Worm (Caenorhabditis elegans) whole organism, young adult: ENCODE results near the gene clec-153.

Experiments used
- B0019.2 ChIP-seq: fragments of 200-800 bp; sonication (Bioruptor generic); conservative IDR thresholded peaks from 2 replicates; pipeline ENCODE4 v1.3.6; 2022; ENCODE audit warnings: missing genetic modification reagents, missing genetic modification characterization, missing compliant biosample characterization
- F39B2.1 ChIP-seq: fragments of 200-800 bp; sonication (Bioruptor generic); IDR thresholded peaks from 2 replicates; pipeline ENCODE4 v1.3.6; 2022; ENCODE audit warnings: missing genetic modification reagents, missing genetic modification characterization, missing compliant biosample characterization
- K11D2.4 ChIP-seq: fragments of 200-800 bp; sonication (Bioruptor generic); IDR thresholded peaks from 2 replicates; pipeline ENCODE4 v1.3.6; 2022; ENCODE audit warnings: missing genetic modification reagents, missing genetic modification characterization, missing compliant biosample characterization
- K12H6.12 ChIP-seq: fragments of 200-800 bp; sonication (Bioruptor generic); optimal IDR thresholded peaks from 2 replicates; lab custom pipeline; 2018; ENCODE audit warnings: mild to moderate bottlenecking, missing genetic modification characterization, missing compliant biosample characterization
- Y53G8AR.9 ChIP-seq: fragments of 200-800 bp; sonication (Bioruptor generic); conservative IDR thresholded peaks from 2 replicates; pipeline ENCODE4 v1.3.6; 2022; ENCODE audit warnings: missing genetic modification reagents, missing genetic modification characterization, missing compliant biosample characterization
- Y67H2A.10 ChIP-seq: fragments of 200-800 bp; sonication (Bioruptor generic); conservative IDR thresholded peaks from 2 replicates; pipeline ENCODE4 v1.3.6; 2022; ENCODE audit warnings: missing genetic modification reagents, missing genetic modification characterization, missing compliant biosample characterization
- ama-1 ChIP-seq, 3 experiments: fragments of 150-350 bp in 1 of 3; sonication (generic microtip) in 2 of 3; optimal IDR thresholded peaks; 2 replicates each; lab custom pipeline; 2014 to 2018; ENCODE audit warnings: missing biosample characterization in 2 of 3, missing genetic modification characterization in 2 of 3, missing genetic modification reagents in 2 of 3
- athp-1 ChIP-seq: sonication (generic microtip); optimal IDR thresholded peaks from 2 replicates; lab custom pipeline; 2017; ENCODE audit warnings: mild to moderate bottlenecking, missing genetic modification characterization, missing compliant biosample characterization
- attf-3 ChIP-seq: fragments of 200-800 bp; sonication (Bioruptor generic); conservative IDR thresholded peaks from 2 replicates; pipeline ENCODE4 v1.3.6; 2022; ENCODE audit warnings: missing genetic modification reagents, missing genetic modification characterization, missing compliant biosample characterization
- attf-5 ChIP-seq: fragments of 200-800 bp; sonication (Bioruptor generic); optimal IDR thresholded peaks from 2 replicates; lab custom pipeline; 2018; ENCODE audit warnings: mild to moderate bottlenecking, missing genetic modification characterization, missing compliant biosample characterization
- bed-2 ChIP-seq: fragments of 200-800 bp; sonication (Bioruptor generic); IDR thresholded peaks from 2 replicates; pipeline ENCODE4 v1.3.6; 2022; ENCODE audit warnings: missing genetic modification reagents, missing genetic modification characterization, missing compliant biosample characterization
- ccch-3 ChIP-seq: fragments of 200-800 bp; sonication (Bioruptor generic); optimal IDR thresholded peaks from 2 replicates; lab custom pipeline; 2018; ENCODE audit warnings: mild to moderate bottlenecking, missing genetic modification characterization, missing compliant biosample characterization
- cebp-2 ChIP-seq: fragments of 200-800 bp; sonication (Bioruptor generic); IDR thresholded peaks from 2 replicates; pipeline ENCODE4 v1.3.6; 2022; ENCODE audit warnings: missing genetic modification characterization, missing compliant biosample characterization
- ceh-100 ChIP-seq: fragments of 200-800 bp; sonication (Bioruptor generic); IDR thresholded peaks from 2 replicates; pipeline ENCODE4 v1.3.6; 2022; ENCODE audit warnings: missing genetic modification reagents, missing genetic modification characterization, missing compliant biosample characterization
- ceh-27 ChIP-seq: fragments of 200-800 bp; sonication (Bioruptor generic); optimal IDR thresholded peaks from 2 replicates; lab custom pipeline; 2018; ENCODE audit warnings: mild to moderate bottlenecking, missing genetic modification characterization, moderate library complexity, missing compliant biosample characterization
- ceh-40 ChIP-seq: fragments of 200-800 bp; sonication (Bioruptor generic); IDR thresholded peaks from 2 replicates; pipeline ENCODE4 v1.3.6; 2022; ENCODE audit warnings: missing genetic modification characterization, missing compliant biosample characterization
- ceh-58 ChIP-seq: fragments of 200-800 bp; sonication (Bioruptor generic); IDR thresholded peaks from 2 replicates; pipeline ENCODE4 v1.3.6; 2022; ENCODE audit warnings: missing genetic modification characterization, missing compliant biosample characterization
- chd-7 ChIP-seq: sonication (generic microtip); optimal IDR thresholded peaks from 2 replicates; lab custom pipeline; 2016; ENCODE audit warnings: mild to moderate bottlenecking, missing genetic modification characterization, moderate library complexity, missing compliant biosample characterization
- dpff-1 ChIP-seq: sonication (generic microtip); optimal IDR thresholded peaks from 2 replicates; lab custom pipeline; 2017; ENCODE audit warnings: mild to moderate bottlenecking, missing genetic modification characterization, missing compliant biosample characterization
- dpl-1 ChIP-seq: fragments of 150-350 bp; optimal IDR thresholded peaks from 2 replicates; lab custom pipeline; 2014; ENCODE audit warnings: missing biosample characterization, missing genetic modification reagents, missing genetic modification characterization
- efl-1 ChIP-seq: fragments of 150-350 bp; optimal IDR thresholded peaks from 2 replicates; lab custom pipeline; 2014; ENCODE audit warnings: missing biosample characterization, missing genetic modification reagents, missing genetic modification characterization
- egl-44 ChIP-seq: fragments of 200-800 bp; sonication (Bioruptor generic); IDR thresholded peaks from 2 replicates; pipeline ENCODE4 v1.3.6; 2022; ENCODE audit warnings: missing genetic modification reagents, missing genetic modification characterization, missing compliant biosample characterization
- ekl-4 ChIP-seq: fragments of 200-800 bp; sonication (Bioruptor generic); IDR thresholded peaks from 2 replicates; pipeline ENCODE4 v1.3.6; 2022; ENCODE audit warnings: missing genetic modification reagents, missing genetic modification characterization, missing compliant biosample characterization
- gei-17 ChIP-seq: fragments of 200-800 bp; sonication (Bioruptor generic); optimal IDR thresholded peaks from 2 replicates; lab custom pipeline; 2018; ENCODE audit warnings: mild to moderate bottlenecking, missing genetic modification characterization, missing compliant biosample characterization
- hmg-1.2 ChIP-seq: fragments of 200-800 bp; sonication (Bioruptor generic); IDR thresholded peaks from 2 replicates; pipeline ENCODE4 v1.3.6; 2022; ENCODE audit warnings: missing genetic modification reagents, missing genetic modification characterization, missing compliant biosample characterization
- hsf-1 ChIP-seq: fragments of 200-800 bp; sonication (Bioruptor generic); IDR thresholded peaks from 2 replicates; pipeline ENCODE4 v1.3.6; 2022; ENCODE audit warnings: missing genetic modification reagents, missing genetic modification characterization, missing compliant biosample characterization
- lag-1 ChIP-seq: fragments of 200-800 bp; sonication (Bioruptor generic); IDR thresholded peaks from 2 replicates; pipeline ENCODE4 v1.3.6; 2022; ENCODE audit warnings: missing genetic modification reagents, missing genetic modification characterization, missing compliant biosample characterization
- let-607 ChIP-seq, 2 experiments: fragments of 200-800 bp in 1 of 2; sonication (Bioruptor generic) in 1 of 2; sonication (generic microtip) in 1 of 2; optimal IDR thresholded peaks; 2 replicates each; lab custom pipeline; 2016 to 2018; ENCODE audit warnings: mild to moderate bottlenecking in 2 of 2, missing compliant biosample characterization in 2 of 2, missing genetic modification characterization in 2 of 2, moderate library complexity in 2 of 2, missing genotype in 1 of 2
- lin-26 ChIP-seq: fragments of 200-800 bp; sonication (Bioruptor generic); IDR thresholded peaks from 2 replicates; pipeline ENCODE4 v1.3.6; 2022; ENCODE audit warnings: missing genetic modification reagents, missing genetic modification characterization, missing compliant biosample characterization
- lin-35 ChIP-seq, 3 experiments: fragments of 150-350 bp in 2 of 3; sonication (generic microtip) in 1 of 3; optimal IDR thresholded peaks; 2 replicates each; lab custom pipeline; 2014 to 2018; ENCODE audit warnings: missing biosample characterization in 3 of 3, missing genetic modification characterization in 3 of 3, missing genetic modification reagents in 3 of 3
- lin-54 ChIP-seq: fragments of 200-800 bp; sonication (Bioruptor generic); optimal IDR thresholded peaks from 2 replicates; lab custom pipeline; 2018; ENCODE audit warnings: mild to moderate bottlenecking, missing genetic modification characterization, missing compliant biosample characterization
- lir-1 ChIP-seq: fragments of 200-800 bp; sonication (Bioruptor generic); conservative IDR thresholded peaks from 2 replicates; pipeline ENCODE4 v1.3.6; 2022; ENCODE audit warnings: missing genetic modification reagents, missing genetic modification characterization, missing compliant biosample characterization
- lsl-1 ChIP-seq: fragments of 200-800 bp; sonication (Bioruptor generic); optimal IDR thresholded peaks from 2 replicates; lab custom pipeline; 2018; ENCODE audit warnings: mild to moderate bottlenecking, missing genetic modification characterization, moderate library complexity, missing compliant biosample characterization
- madf-3 ChIP-seq: fragments of 200-800 bp; sonication (Bioruptor generic); IDR thresholded peaks from 2 replicates; pipeline ENCODE4 v1.3.6; 2022; ENCODE audit warnings: missing genetic modification reagents, missing genetic modification characterization, missing compliant biosample characterization
- mcd-1 ChIP-seq: fragments of 200-800 bp; sonication (Bioruptor generic); IDR thresholded peaks from 2 replicates; pipeline ENCODE4 v1.3.6; 2022; ENCODE audit warnings: missing genetic modification reagents, missing genetic modification characterization, missing compliant biosample characterization
- nfya-2 ChIP-seq: fragments of 200-800 bp; sonication (Bioruptor generic); IDR thresholded peaks from 2 replicates; pipeline ENCODE4 v1.3.6; 2022; ENCODE audit warnings: missing genetic modification reagents, missing genetic modification characterization, missing compliant biosample characterization
- nhr-120 ChIP-seq: fragments of 200-800 bp; sonication (Bioruptor generic); IDR thresholded peaks from 2 replicates; pipeline ENCODE4 v1.3.6; 2022; ENCODE audit warnings: missing genetic modification characterization, missing compliant biosample characterization
- nhr-80 ChIP-seq: sonication (generic microtip); optimal IDR thresholded peaks from 2 replicates; lab custom pipeline; 2016; ENCODE audit warnings: missing genetic modification characterization, missing compliant biosample characterization
- rec-8 ChIP-seq, 2 experiments: sonication (generic microtip); optimal IDR thresholded peaks; 2 replicates each; lab custom pipeline; 2016; ENCODE audit warnings: mild to moderate bottlenecking in 2 of 2, missing genetic modification characterization in 2 of 2, missing genetic modification reagents in 2 of 2, missing genotype in 2 of 2, missing biosample characterization in 1 of 2, missing compliant biosample characterization in 1 of 2, moderate library complexity in 1 of 2
- sdz-38 ChIP-seq: sonication (generic microtip); optimal IDR thresholded peaks from 2 replicates; lab custom pipeline; 2016; ENCODE audit warnings: missing genotype, missing genetic modification characterization, missing compliant biosample characterization
- snpc-1.3 ChIP-seq: sonication (generic microtip); optimal IDR thresholded peaks from 2 replicates; lab custom pipeline; 2017; ENCODE audit warnings: missing genetic modification characterization, mild to moderate bottlenecking, missing compliant biosample characterization, antibody characterized with exemption, moderate library complexity, missing genotype, missing genetic modification reagents; ENCODE audit not compliant: insufficient read depth
- sptf-2 ChIP-seq: fragments of 200-800 bp; sonication (Bioruptor generic); optimal IDR thresholded peaks from 2 replicates; lab custom pipeline; 2018; ENCODE audit warnings: mild to moderate bottlenecking, missing genetic modification characterization, missing compliant biosample characterization
- tbp1 ChIP-seq: fragments of 200-800 bp; sonication (Bioruptor generic); optimal IDR thresholded peaks from 2 replicates; lab custom pipeline; 2018; ENCODE audit warnings: mild to moderate bottlenecking, missing genetic modification characterization, missing compliant biosample characterization
- ztf-22 ChIP-seq: fragments of 200-800 bp; sonication (Bioruptor generic); optimal IDR thresholded peaks from 2 replicates; lab custom pipeline; 2018; ENCODE audit warnings: mild to moderate bottlenecking, missing genetic modification characterization, moderate library complexity, missing compliant biosample characterization
- ztf-6 ChIP-seq: fragments of 200-800 bp; sonication (Bioruptor generic); IDR thresholded peaks from 2 replicates; pipeline ENCODE4 v1.3.6; 2022; ENCODE audit warnings: missing genetic modification reagents, missing genetic modification characterization, missing compliant biosample characterization

clec-153 gene

DNA sequence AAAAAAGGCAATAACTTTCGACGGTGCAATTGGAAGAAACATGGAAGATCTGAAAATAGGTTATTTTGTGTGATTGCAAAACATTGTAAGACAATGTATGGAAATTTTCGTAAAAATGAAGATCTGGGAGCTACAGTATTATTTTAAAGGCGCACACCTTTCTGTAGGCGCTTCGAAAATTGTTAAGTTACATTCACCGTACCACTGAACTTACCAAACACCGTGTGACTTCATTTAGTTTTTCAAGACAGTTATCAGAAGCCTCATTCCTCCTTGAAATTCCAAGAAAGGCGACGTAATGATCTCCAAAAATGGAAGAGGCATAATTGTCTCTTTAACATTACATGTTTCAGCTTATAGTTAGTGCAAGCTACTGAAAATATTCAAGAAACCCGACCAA lies 18.9 kb downstream of the clec-153 start (continued):
- TF ChIP-seq efl-1 (GFP tag; lab: Kevin White, UChicago) (no peak), cebp-2 (GFP tag; lab: Robert Waterston, UW) (no peak), egl-44 (GFP tag; lab: Robert Waterston, UW) (0 out of 2 replicates have a peak, but pooled peaks have one; percentile 18), lir-1 (peak; percentile 8; the same call in 1 of the 2 replicates), lag-1 (GFP tag; lab: Robert Waterston, UW) (no peak), lin-26 (GFP tag; lab: Robert Waterston, UW) (no peak), ztf-6 (GFP tag; lab: Robert Waterston, UW) (peak; percentile 55; the same call in 1 of the 2 replicates), ccch-3 (GFP tag; lab: Kevin White, UChicago) (no peak), hmg-1.2 (GFP tag; lab: Robert Waterston, UW) (0 out of 2 replicates have a peak, but pooled peaks have one; percentile 9), gei-17 (no peak)

DNA sequence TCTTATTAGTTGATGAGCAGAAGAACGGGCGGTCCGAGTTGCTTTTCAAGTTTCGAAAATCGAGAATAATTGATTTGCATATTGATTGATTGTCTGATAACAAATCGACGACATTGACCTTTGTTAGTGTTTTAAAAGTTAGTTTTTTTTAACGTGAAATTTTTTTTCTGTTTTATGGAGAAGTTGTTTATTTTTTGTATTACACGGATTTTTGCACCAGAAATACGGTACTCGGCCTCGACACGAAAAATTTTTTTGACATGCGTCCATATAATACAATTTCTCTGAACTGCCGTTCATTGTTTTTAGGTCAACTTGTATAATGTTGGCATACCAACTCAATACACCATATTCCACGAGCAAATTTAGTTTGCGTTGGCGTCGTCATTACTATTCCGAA lies 20.4 kb downstream of the clec-153 start, which contains the start of gene T23F11.2:
Gene T23F11.2 (minus strand): TSS at position 101 of the 400 bp plus-strand sequence.
- TF ChIP-seq nfya-2 (GFP tag; lab: Robert Waterston, UW), result no peak
- no peak for TF ChIP-seq F39B2.1
- no peak for TF ChIP-seq K11D2.4 (GFP tag; lab: Robert Waterston, UW)
- no peak for TF ChIP-seq dpl-1 (GFP tag; lab: Kevin White, UChicago)
- TF ChIP-seq ama-1 (optimal IDR thresholded peaks at IDR 0.05; lab: Kevin White, UChicago), result no peak
- TF ChIP-seq ama-1 (GFP tag; optimal IDR thresholded peaks at IDR 0.05; lab: Kevin White, UChicago), result no peak
- TF ChIP-seq lin-35 (GFP tag; optimal IDR thresholded peaks at IDR 0.05; lab: Kevin White, UChicago), result no peak
- no peak for TF ChIP-seq snpc-1.3
- no peak for TF ChIP-seq let-607 (tag; optimal IDR thresholded peaks at IDR 0.05; lab: Kevin White, UChicago)
- no peak for TF ChIP-seq nhr-120 (GFP tag; lab: Robert Waterston, UW)
- no peak for TF ChIP-seq chd-7
- TF ChIP-seq ceh-100 (GFP tag; lab: Robert Waterston, UW), result no peak
- no peak for TF ChIP-seq ceh-58
- TF ChIP-seq, all 124 proteins: peak for 0

DNA sequence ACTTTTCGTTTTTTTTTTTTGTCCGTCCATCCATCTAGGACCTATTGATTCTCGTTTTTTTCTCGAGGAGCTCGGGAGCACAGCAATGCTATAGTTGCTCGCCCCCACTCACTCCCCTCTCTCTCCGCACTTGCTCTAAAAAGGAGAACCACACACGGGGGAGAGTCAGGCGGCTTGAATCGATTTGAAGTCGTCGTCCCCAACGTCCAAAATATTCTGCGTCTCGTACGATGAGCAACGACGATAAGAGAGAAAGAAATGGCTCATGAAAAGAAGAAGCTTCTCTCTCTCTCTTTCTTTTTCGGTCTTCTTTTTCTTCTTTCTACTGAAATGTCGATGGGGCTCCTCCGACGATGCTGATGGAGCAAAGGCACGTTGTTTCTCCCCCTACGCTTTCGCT lies 21.4 kb downstream of the clec-153 start:
- TF ChIP-seq ekl-4 (GFP tag; lab: Robert Waterston, UW) (0 out of 2 replicates have a peak, but pooled peaks have one; percentile 25), madf-3 (GFP tag; lab: Robert Waterston, UW) (no peak), hmg-1.2 (GFP tag; lab: Robert Waterston, UW) (no peak), rec-8 (tag; optimal IDR thresholded peaks at IDR 0.05; lab: Kevin White, UChicago) (no peak), efl-1 (GFP tag; lab: Kevin White, UChicago) (no peak), lin-35 (GFP tag; optimal IDR thresholded peaks at IDR 0.05; lab: Kevin White, UChicago) (peak in 1 of 3 experiments; percentile 51), sptf-2 (GFP tag; lab: Kevin White, UChicago) (no peak), ceh-40 (no peak), hsf-1 (GFP tag; lab: Robert Waterston, UW) (no peak), ztf-22 (no peak), Y53G8AR.9 (no peak), lir-1 (no peak), B0019.2 (GFP tag; lab: Robert Waterston, UW) (no peak), attf-3 (GFP tag; lab: Robert Waterston, UW) (no peak), Y67H2A.10 (GFP tag; lab: Robert Waterston, UW) (no peak), ceh-27 (peak; percentile 41), K12H6.12 (peak; percentile 57), athp-1 (tag; lab: Kevin White, UChicago) (no peak), lsl-1 (GFP tag; lab: Kevin White, UChicago) (no peak), mcd-1 (GFP tag; lab: Robert Waterston, UW) (peak; percentile 16; the same call in 1 of the 2 replicates), sdz-38 (tag; lab: Kevin White, UChicago) (no peak), bed-2 (GFP tag; lab: Robert Waterston, UW) (no peak), lin-54 (GFP tag; lab: Kevin White, UChicago) (no peak), nhr-80 (tag; lab: Kevin White, UChicago) (no peak), dpff-1 (tag; lab: Kevin White, UChicago) (no peak), ccch-3 (GFP tag; lab: Kevin White, UChicago) (no peak), attf-5 (GFP tag; lab: Kevin White, UChicago) (no peak), tbp1 (GFP tag; lab: Kevin White, UChicago) (no peak)
